Fruit fly (Drosophila melanogaster) whole organism, embryonic: ENCODE data around the gene CG31174.

Source experiments
- CG12071 ChIP-seq: fragments of 200-800 bp; sonication (Bioruptor generic); optimal IDR thresholded peaks from 3 replicates; lab custom pipeline; 2018; ENCODE audit warnings: missing biosample characterization, mild to moderate bottlenecking, missing genetic modification characterization
- CG12391 ChIP-seq: fragments of 200-800 bp; sonication (Bioruptor generic); optimal IDR thresholded peaks from 3 replicates; lab custom pipeline; 2018; ENCODE audit warnings: missing biosample characterization, mild to moderate bottlenecking, missing genetic modification characterization, moderate library complexity
- CG13123 ChIP-seq: fragments of 200-800 bp; sonication (Bioruptor generic); optimal IDR thresholded peaks from 2 replicates; lab custom pipeline; 2016; ENCODE audit warnings: missing biosample characterization, missing genetic modification characterization
- CG15601 ChIP-seq: fragments of 200-800 bp; sonication (Bioruptor generic); optimal IDR thresholded peaks from 3 replicates; lab custom pipeline; 2019; ENCODE audit warnings: missing biosample characterization, mild to moderate bottlenecking, missing genetic modification characterization, moderate library complexity
- CG1647 ChIP-seq: fragments of 200-800 bp; sonication (Bioruptor generic); optimal IDR thresholded peaks from 3 replicates; lab custom pipeline; 2016; ENCODE audit warnings: missing biosample characterization, missing genetic modification characterization
- CG1792 ChIP-seq: fragments of 200-800 bp; sonication (Bioruptor generic); optimal IDR thresholded peaks from 2 replicates; lab custom pipeline; 2016; ENCODE audit warnings: missing biosample characterization, missing genetic modification characterization
- CG2875 ChIP-seq: fragments of 200-800 bp; sonication (Bioruptor generic); optimal IDR thresholded peaks from 2 replicates; lab custom pipeline; 2017; ENCODE audit warnings: missing biosample characterization, mild to moderate bottlenecking, missing genetic modification characterization, missing genetic modification reagents
- CG30020 ChIP-seq: fragments of 200-800 bp; optimal IDR thresholded peaks from 2 replicates; lab custom pipeline; 2019; ENCODE audit warnings: missing biosample characterization, mild to moderate bottlenecking, missing genetic modification characterization, moderate library complexity
- CG3847 ChIP-seq: fragments of 200-800 bp; sonication (Bioruptor generic); IDR thresholded peaks from 2 replicates; pipeline ENCODE4 v1.3.6; 2022; ENCODE audit warnings: missing biosample characterization, missing genetic modification characterization
- CG6254 ChIP-seq: fragments of 200-800 bp; sonication (Bioruptor generic); optimal IDR thresholded peaks from 3 replicates; lab custom pipeline; 2017; ENCODE audit warnings: mild to moderate bottlenecking, missing biosample characterization, missing genetic modification reagents, missing genetic modification characterization
- CG6654 ChIP-seq: fragments of 200-800 bp; sonication (Bioruptor generic); optimal IDR thresholded peaks from 2 replicates; lab custom pipeline; 2017; ENCODE audit warnings: missing biosample characterization, mild to moderate bottlenecking, missing genetic modification characterization
- CG6854 ChIP-seq: fragments of 200-800 bp; sonication (Bioruptor generic); optimal IDR thresholded peaks from 3 replicates; lab custom pipeline; 2017; ENCODE audit warnings: missing biosample characterization, mild to moderate bottlenecking, missing genetic modification characterization
- CG7786 ChIP-seq: fragments of 200-800 bp; sonication (Bioruptor generic); optimal IDR thresholded peaks from 2 replicates; lab custom pipeline; 2016; ENCODE audit warnings: missing biosample characterization, missing genetic modification characterization
- Dbx ChIP-seq: fragments of 200-800 bp; sonication (Bioruptor generic); IDR thresholded peaks from 3 replicates; pipeline ENCODE4 v1.3.6; 2022; ENCODE audit warnings: missing biosample characterization, missing genetic modification characterization
- Dll ChIP-seq: fragments of 200-800 bp; sonication (Bioruptor generic); IDR thresholded peaks from 4 replicates; pipeline ENCODE4 v1.3.6; 2022; ENCODE audit warnings: missing biosample characterization, missing genetic modification characterization; ENCODE audit not compliant: partially characterized antibody
- E2f1 ChIP-seq: fragments of 200-800 bp; sonication (Bioruptor generic); IDR thresholded peaks from 2 replicates; pipeline ENCODE4 v1.3.6; 2022; ENCODE audit warnings: missing biosample characterization, missing genetic modification characterization
- Ets65A ChIP-seq: fragments of 200-800 bp; sonication (Bioruptor generic); peaks from one replicate; lab custom pipeline; 2016; ENCODE audit warnings: missing biosample characterization, missing genetic modification characterization
- Ets97D ChIP-seq: fragments of 200-800 bp; sonication (Bioruptor generic); optimal IDR thresholded peaks from 3 replicates; lab custom pipeline; 2016; ENCODE audit warnings: missing biosample characterization, missing genetic modification characterization
- HHEX ChIP-seq: fragments of 200-800 bp; sonication (Bioruptor generic); optimal IDR thresholded peaks from 3 replicates; lab custom pipeline; 2017; ENCODE audit warnings: missing biosample characterization, mild to moderate bottlenecking, missing genetic modification characterization, missing genetic modification reagents
- Hr39 ChIP-seq: fragments of >200 bp; optimal IDR thresholded peaks from 2 replicates; lab custom pipeline; 2017
- Hr78 ChIP-seq, 2 experiments: fragments of 200-800 bp in 1 of 2; fragments of >200 bp in 1 of 2; sonication (Bioruptor generic) in 1 of 2; optimal IDR thresholded peaks; 2 replicates each; lab custom pipeline; 2017 to 2019; ENCODE audit warnings: missing biosample characterization in 2 of 2, missing genetic modification characterization in 2 of 2, mild to moderate bottlenecking in 1 of 2, moderate library complexity in 1 of 2
- MBD-R2 ChIP-seq: fragments of 200-800 bp; sonication (Bioruptor generic); IDR thresholded peaks from 2 replicates; pipeline ENCODE4 v1.3.6; 2022; ENCODE audit warnings: missing biosample characterization, missing genetic modification characterization
- Neu2 ChIP-seq: fragments of 200-800 bp; sonication (Bioruptor generic); optimal IDR thresholded peaks from 3 replicates; lab custom pipeline; 2016; ENCODE audit warnings: missing biosample characterization, missing genetic modification characterization, borderline replicate concordance
- Nf-YB ChIP-seq: fragments of 200-800 bp; sonication (Bioruptor generic); optimal IDR thresholded peaks from 3 replicates; lab custom pipeline; 2019; ENCODE audit warnings: missing biosample characterization, mild to moderate bottlenecking, missing genetic modification characterization, moderate library complexity
- Ptx1 ChIP-seq: fragments of 200-800 bp; sonication (Bioruptor generic); IDR thresholded peaks from 2 replicates; pipeline ENCODE4 v1.3.6; 2022; ENCODE audit warnings: missing biosample characterization, missing genetic modification characterization
- Spps ChIP-seq: fragments of 200-800 bp; sonication (Bioruptor generic); optimal IDR thresholded peaks from 2 replicates; lab custom pipeline; 2018; ENCODE audit warnings: missing biosample characterization, mild to moderate bottlenecking, missing genetic modification characterization
- Stat92E ChIP-seq, 3 experiments: fragments of >200 bp in 2 of 3; fragments of 200-800 bp in 1 of 3; sonication (Bioruptor generic) in 1 of 3; optimal IDR thresholded peaks; 2 replicates each; lab custom pipeline; 2017 to 2019; ENCODE audit warnings: missing biosample characterization in 3 of 3, missing genetic modification characterization in 3 of 3, mild to moderate bottlenecking in 1 of 3, moderate library complexity in 1 of 3
- Trl ChIP-seq, 3 experiments: fragments of >200 bp in 2 of 3; fragments of 200-800 bp in 1 of 3; sonication (Bioruptor generic) in 1 of 3; optimal IDR thresholded peaks; 2 replicates in 1 of 3; 3 replicates in 2 of 3; lab custom pipeline; 2016 to 2017; ENCODE audit warnings: missing biosample characterization in 1 of 3, missing genetic modification characterization in 1 of 3
- abd-A ChIP-seq: fragments of 200-800 bp; sonication (Bioruptor generic); optimal IDR thresholded peaks from 3 replicates; lab custom pipeline; 2019; ENCODE audit warnings: missing biosample characterization, mild to moderate bottlenecking, missing genetic modification characterization, moderate library complexity
- ase ChIP-seq: fragments of 200-800 bp; sonication (Bioruptor generic); IDR thresholded peaks from 3 replicates; pipeline ENCODE4 v1.3.6; 2022; ENCODE audit warnings: missing biosample characterization, missing genetic modification characterization
- ash1 ChIP-seq: fragments of 200-800 bp; sonication (Bioruptor generic); optimal IDR thresholded peaks from 2 replicates; lab custom pipeline; 2018; ENCODE audit warnings: missing biosample characterization, mild to moderate bottlenecking, missing genetic modification characterization
- ato ChIP-seq: fragments of 200-800 bp; sonication (Bioruptor generic); IDR thresholded peaks from 2 replicates; pipeline ENCODE4 v1.3.6; 2022; ENCODE audit warnings: missing biosample characterization, missing genetic modification characterization; ENCODE audit not compliant: partially characterized antibody
- cad ChIP-seq: fragments of >200 bp; optimal IDR thresholded peaks from 2 replicates; lab custom pipeline; 2017; ENCODE audit warnings: missing biosample characterization, missing genetic modification characterization
- cas ChIP-seq: fragments of 200-800 bp; sonication (Bioruptor generic); IDR thresholded peaks from 2 replicates; pipeline ENCODE4 v1.3.6; 2022; ENCODE audit warnings: missing biosample characterization, missing genetic modification characterization
- chm ChIP-seq: fragments of 200-800 bp; sonication (Bioruptor generic); IDR thresholded peaks from 2 replicates; pipeline ENCODE4 v1.3.6; 2022; ENCODE audit warnings: missing biosample characterization, missing genetic modification characterization
- crp ChIP-seq, 2 experiments: fragments of 200-800 bp; sonication (Bioruptor generic); optimal IDR thresholded peaks; 2 replicates in 1 of 2; 3 replicates in 1 of 2; lab custom pipeline; 2017; ENCODE audit warnings: missing biosample characterization in 2 of 2, missing genetic modification characterization in 2 of 2, mild to moderate bottlenecking in 1 of 2, moderate library complexity in 1 of 2
- danr ChIP-seq: fragments of 200-800 bp; sonication (Bioruptor generic); IDR thresholded peaks from 2 replicates; pipeline ENCODE4 v1.3.6; 2022; ENCODE audit warnings: missing biosample characterization, missing genetic modification characterization
- ftz-f1 ChIP-seq: fragments of 200-800 bp; sonication (Bioruptor generic); optimal IDR thresholded peaks from 2 replicates; lab custom pipeline; 2016; ENCODE audit warnings: missing biosample characterization, missing genetic modification characterization
- gsb-n ChIP-seq: fragments of 200-800 bp; sonication (Bioruptor generic); optimal IDR thresholded peaks from 3 replicates; lab custom pipeline; 2018; ENCODE audit warnings: missing biosample characterization, mild to moderate bottlenecking, missing genetic modification characterization
- jigr1 ChIP-seq: fragments of 200-800 bp; sonication (Bioruptor generic); IDR thresholded peaks from 3 replicates; pipeline ENCODE4 v1.3.6; 2022; ENCODE audit warnings: missing biosample characterization, missing genetic modification characterization
- ken ChIP-seq: fragments of 200-800 bp; sonication (Bioruptor generic); IDR thresholded peaks from 3 replicates; pipeline ENCODE4 v1.3.6; 2022; ENCODE audit warnings: missing biosample characterization, missing genetic modification characterization
- lab ChIP-seq: fragments of 200-800 bp; sonication (Bioruptor generic); optimal IDR thresholded peaks from 3 replicates; lab custom pipeline; 2017; ENCODE audit warnings: missing biosample characterization, missing genetic modification characterization, mild to moderate bottlenecking, moderate library complexity, missing genetic modification reagents
- peb ChIP-seq: fragments of 200-800 bp; sonication (Bioruptor generic); IDR thresholded peaks from 2 replicates; pipeline ENCODE4 v1.3.6; 2022; ENCODE audit warnings: missing biosample characterization, missing genetic modification characterization
- row ChIP-seq: fragments of 200-800 bp; sonication (Bioruptor generic); IDR thresholded peaks from 3 replicates; pipeline ENCODE4 v1.3.6; 2022; ENCODE audit warnings: missing biosample characterization, missing genetic modification characterization
- salm ChIP-seq: fragments of 200-800 bp; sonication (Bioruptor generic); optimal IDR thresholded peaks from 2 replicates; lab custom pipeline; 2018; ENCODE audit warnings: missing biosample characterization, mild to moderate bottlenecking, missing genetic modification characterization
- schlank ChIP-seq: fragments of 200-800 bp; sonication (Bioruptor generic); optimal IDR thresholded peaks from 2 replicates; lab custom pipeline; 2018; ENCODE audit warnings: missing biosample characterization, mild to moderate bottlenecking, missing genetic modification characterization
- so ChIP-seq: fragments of 200-800 bp; sonication (Bioruptor generic); IDR thresholded peaks from 3 replicates; pipeline ENCODE4 v1.3.6; 2022; ENCODE audit warnings: missing biosample characterization, missing genetic modification characterization
- tio ChIP-seq: fragments of 200-800 bp; sonication (Bioruptor generic); optimal IDR thresholded peaks from 2 replicates; lab custom pipeline; 2017; ENCODE audit warnings: missing biosample characterization, missing genetic modification characterization, inconsistent platforms
- vnd ChIP-seq: fragments of 200-800 bp; sonication (Bioruptor generic); IDR thresholded peaks from 3 replicates; pipeline ENCODE4 v1.3.6; 2022; ENCODE audit warnings: missing biosample characterization, missing genetic modification characterization; ENCODE audit not compliant: partially characterized antibody

Gene CG31174

dm6 chr3R:21834234-21835070 is 34.9 kb downstream of the CG31174 start:
- TF ChIP-seq CG12391 (tag; lab: Kevin White, UChicago) = peak; percentile 66
- peak; percentile 64 for TF ChIP-seq gsb-n
- peak in 1 of 2 experiments; percentile 86 for TF ChIP-seq Hr78 (GFP tag; optimal IDR thresholded peaks at IDR 0.05; lab: Kevin White, UChicago)
- TF ChIP-seq HHEX = no peak
- TF ChIP-seq CG3847 (GFP tag; lab: Robert Waterston, UW) = no peak
- no peak for TF ChIP-seq cas (GFP tag; lab: Robert Waterston, UW)
- TF ChIP-seq CG6254 (GFP tag; lab: Kevin White, UChicago) = no peak
- TF ChIP-seq ftz-f1 (GFP tag; lab: Kevin White, UChicago) = no peak
- TF ChIP-seq ash1 (GFP tag; lab: Kevin White, UChicago) = no peak
- TF ChIP-seq Nf-YB (GFP tag; lab: Kevin White, UChicago) = peak; percentile 19
- no peak for TF ChIP-seq ken (GFP tag; lab: Robert Waterston, UW)
- TF ChIP-seq lab = peak; percentile 10
- no peak for TF ChIP-seq abd-A (tag; lab: Kevin White, UChicago)
- no peak for TF ChIP-seq CG6654 (GFP tag; lab: Kevin White, UChicago)
- no peak for TF ChIP-seq chm
- no peak for TF ChIP-seq Stat92E (GFP tag; optimal IDR thresholded peaks at IDR 0.05; lab: Kevin White, UChicago)
- TF ChIP-seq Ets97D (GFP tag; lab: Kevin White, UChicago) = no peak
- no peak for TF ChIP-seq CG13123
- no peak for TF ChIP-seq jigr1
- TF ChIP-seq Ptx1 (GFP tag; lab: Robert Waterston, UW) = 0 out of 2 replicates have a peak, but pooled peaks have one; percentile 20
- TF ChIP-seq Neu2 (GFP tag; lab: Kevin White, UChicago) = no peak
- TF ChIP-seq row = peak; percentile 52; the same call in 2 of the 3 replicates
- TF ChIP-seq CG15601 (tag; lab: Kevin White, UChicago) = peak; percentile 29
- TF ChIP-seq Ets65A = no peak
- TF ChIP-seq Dll (GFP tag; lab: Robert Waterston, UW) = no peak
- TF ChIP-seq CG1792 (GFP tag; lab: Kevin White, UChicago) = no peak
- TF ChIP-seq CG2875 (GFP tag; lab: Kevin White, UChicago) = peak; percentile 60
- no peak for TF ChIP-seq tio (GFP tag; lab: Kevin White, UChicago)
- TF ChIP-seq CG1647 (GFP tag; lab: Kevin White, UChicago) = no peak
- no peak for TF ChIP-seq Hr39 (lab: Kevin White, UChicago)
- TF ChIP-seq danr (GFP tag; lab: Robert Waterston, UW) = no peak
- TF ChIP-seq MBD-R2 (GFP tag; lab: Robert Waterston, UW) = no peak
- TF ChIP-seq Trl (optimal IDR thresholded peaks at IDR 0.05; lab: Kevin White, UChicago) = no peak
- TF ChIP-seq Trl (GFP tag; optimal IDR thresholded peaks at IDR 0.05; lab: Kevin White, UChicago) = no peak
- TF ChIP-seq salm (tag; lab: Kevin White, UChicago) = no peak
- no peak for TF ChIP-seq ase (GFP tag; lab: Robert Waterston, UW)
- TF ChIP-seq Spps (tag; lab: Kevin White, UChicago) = peak; percentile 43
- TF ChIP-seq peb (GFP tag; lab: Robert Waterston, UW) = no peak
- TF ChIP-seq so = no peak
- TF ChIP-seq CG12071 (GFP tag; lab: Kevin White, UChicago) = no peak
- no peak for TF ChIP-seq Dbx (GFP tag; lab: Robert Waterston, UW)
- TF ChIP-seq CG7786 (GFP tag; lab: Kevin White, UChicago) = no peak
- no peak for TF ChIP-seq crp (GFP tag; optimal IDR thresholded peaks at IDR 0.05; lab: Kevin White, UChicago)
- TF ChIP-seq vnd = no peak
- no peak for TF ChIP-seq ato
- TF ChIP-seq CG6854 (GFP tag; lab: Kevin White, UChicago) = no peak
- TF ChIP-seq schlank (tag; lab: Kevin White, UChicago) = no peak
- no peak for TF ChIP-seq cad (GFP tag; lab: Kevin White, UChicago)
- no peak for TF ChIP-seq E2f1 (GFP tag; lab: Robert Waterston, UW)
- TF ChIP-seq CG30020 = no peak
